Worm (Caenorhabditis elegans): ENCODE results near the gene F39C12.1.

F39C12.1 gene

ce11 chrX:4895223-4895622 lies 42.2 kb upstream of the F39C12.1 start:
- TF ChIP-seq unc-39 (tag; optimal IDR thresholded peaks at IDR 0.05) (no peak), nhr-67 (tag; optimal IDR thresholded peaks at IDR 0.05) (no peak), ztf-4 (tag; optimal IDR thresholded peaks at IDR 0.05) (no peak), skn-1 (tag; optimal IDR thresholded peaks at IDR 0.05) (no peak), nhr-28 (tag; optimal IDR thresholded peaks at IDR 0.05) (no peak), ztf-11 (tag; optimal IDR thresholded peaks at IDR 0.05) (no peak), jun-1 (tag; optimal IDR thresholded peaks at IDR 0.05) (no peak), ceh-16 (tag; optimal IDR thresholded peaks at IDR 0.05) (no peak), nhr-23 (tag; optimal IDR thresholded peaks at IDR 0.05) (no peak), nhr-12 (tag; optimal IDR thresholded peaks at IDR 0.05) (no peak)

- TF ChIP-seq ceh-28 (tag; optimal IDR thresholded peaks at IDR 0.05) (peak; percentile 33), pha-4 (tag; optimal IDR thresholded peaks at IDR 0.05) (peak; percentile 33), mml-1 (tag; optimal IDR thresholded peaks at IDR 0.05) (no peak), elt-2 (tag; optimal IDR thresholded peaks at IDR 0.05) (peak; percentile 20), nhr-25 (tag; optimal IDR thresholded peaks at IDR 0.05) (peak; percentile 41), nhr-23 (tag; optimal IDR thresholded peaks at IDR 0.05) (peak; percentile 43)
Measured at ce11 chrX:4893623-4894105, 40.7 kb upstream of the F39C12.1 start, which contains the start of gene T07F12.1. T07F12.1 (plus strand) TSS chrX:4894055.

ce11 chrX:4890159-4890558 lies 37.2 kb upstream of the F39C12.1 start, which contains the start of gene T07F12.2:
T07F12.2 (plus strand) TSS chrX:4890245.
- TF ChIP-seq tbx-2 (tag; optimal IDR thresholded peaks at IDR 0.05), result peak; percentile 3
- no peak for TF ChIP-seq nhr-237 (tag; optimal IDR thresholded peaks at IDR 0.05)
- peak; percentile 20 for TF ChIP-seq ama-1 (optimal IDR thresholded peaks at IDR 0.05)
- no peak for TF ChIP-seq fkh-2 (tag; optimal IDR thresholded peaks at IDR 0.05)
- TF ChIP-seq jun-1 (tag; optimal IDR thresholded peaks at IDR 0.05), result no peak
- TF ChIP-seq fkh-10 (GFP tag; optimal IDR thresholded peaks at IDR 0.05), result no peak
- no peak for TF ChIP-seq egl-27 (tag; optimal IDR thresholded peaks at IDR 0.05)
- peak; percentile 65 for TF ChIP-seq hmg-11 (tag; optimal IDR thresholded peaks at IDR 0.05)
- TF ChIP-seq unc-39 (tag; optimal IDR thresholded peaks at IDR 0.05), result no peak
- TF ChIP-seq unc-62 (GFP tag; optimal IDR thresholded peaks at IDR 0.05), result no peak
- TF ChIP-seq nhr-25 (tag; optimal IDR thresholded peaks at IDR 0.05), result peak; percentile 53
- no peak for TF ChIP-seq aly-2 (tag; optimal IDR thresholded peaks at IDR 0.05)
- TF ChIP-seq nfya-1 (tag; optimal IDR thresholded peaks at IDR 0.05; ENCODE audit: insufficient read depth), result peak; percentile 44
- TF ChIP-seq ztf-4 (tag; optimal IDR thresholded peaks at IDR 0.05), result no peak
- TF ChIP-seq pha-4 (tag; optimal IDR thresholded peaks at IDR 0.05), result peak; percentile 41
- TF ChIP-seq ZK546.5 (tag; optimal IDR thresholded peaks at IDR 0.05), result no peak
- peak; percentile 39 for TF ChIP-seq lin-39 (tag; optimal IDR thresholded peaks at IDR 0.05)
- no peak for TF ChIP-seq nhr-11 (tag; optimal IDR thresholded peaks at IDR 0.05)
- no peak for TF ChIP-seq lin-15B (tag; optimal IDR thresholded peaks at IDR 0.05)
- TF ChIP-seq elt-2 (tag; optimal IDR thresholded peaks at IDR 0.05), result peak; percentile 17

- no peak for TF ChIP-seq mdl-1 (tag; optimal IDR thresholded peaks at IDR 0.05)
- no peak for TF ChIP-seq lsy-12 (tag; optimal IDR thresholded peaks at IDR 0.05)
- no peak for TF ChIP-seq nhr-12 (tag; optimal IDR thresholded peaks at IDR 0.05)
- no peak for TF ChIP-seq fos-1 (tag; optimal IDR thresholded peaks at IDR 0.05)
- TF ChIP-seq elt-1 (tag; optimal IDR thresholded peaks at IDR 0.05), result no peak
- no peak for TF ChIP-seq lin-15B (tag; optimal IDR thresholded peaks at IDR 0.05)
- no peak for TF ChIP-seq ama-1 (optimal IDR thresholded peaks at IDR 0.05)
- no peak for TF ChIP-seq ztf-4 (tag; optimal IDR thresholded peaks at IDR 0.05)
- TF ChIP-seq nhr-76 (tag; optimal IDR thresholded peaks at IDR 0.05), result no peak
- no peak for TF ChIP-seq lin-39 (tag; optimal IDR thresholded peaks at IDR 0.05)
- TF ChIP-seq nhr-67 (tag; optimal IDR thresholded peaks at IDR 0.05), result no peak
- TF ChIP-seq fkh-10 (GFP tag; optimal IDR thresholded peaks at IDR 0.05), result no peak
- TF ChIP-seq skn-1 (tag; optimal IDR thresholded peaks at IDR 0.05), result no peak
- no peak for TF ChIP-seq sea-2 (GFP tag; optimal IDR thresholded peaks at IDR 0.05)
- TF ChIP-seq ceh-28 (tag; optimal IDR thresholded peaks at IDR 0.05), result no peak
- TF ChIP-seq egl-5 (tag; optimal IDR thresholded peaks at IDR 0.05), result no peak
Measured at ce11 chrX:4885651-4886050, 32.7 kb upstream of the F39C12.1 start, which contains the start of gene arrd-23. arrd-23 (plus strand) TSS chrX:4885951.

Data from whole organism, L3 larva.